Fruit fly (Drosophila melanogaster) whole organism, pupa: ENCODE data around the gene indra.
A peak's percentile ranks its signal among the peaks of the same experiment; 100 is the strongest.

ENCODE experiments used
- CG14655 ChIP-seq: fragments of 200-800 bp; sonication (Bioruptor generic); optimal IDR thresholded peaks from 3 replicates; lab custom pipeline; 2017; ENCODE audit warnings: mild to moderate bottlenecking, missing biosample characterization, missing genetic modification reagents, missing genetic modification characterization
- CG4496 ChIP-seq: fragments of 200-800 bp; sonication (Bioruptor generic); IDR thresholded peaks from 3 replicates; pipeline ENCODE4 v1.3.6; 2022; ENCODE audit warnings: missing biosample characterization, missing genetic modification characterization
- EcR ChIP-seq: fragments of 200-800 bp; sonication (Bioruptor generic); optimal IDR thresholded peaks from 3 replicates; lab custom pipeline; 2019; ENCODE audit warnings: missing biosample characterization, missing genetic modification characterization, mild to moderate bottlenecking, moderate library complexity, missing genetic modification reagents
- Ets98B ChIP-seq: fragments of 200-800 bp; sonication (Bioruptor generic); IDR thresholded peaks from 2 replicates; pipeline ENCODE4 v1.3.6; 2022; ENCODE audit warnings: missing biosample characterization, missing genetic modification characterization
- Pif1B ChIP-seq: fragments of 200-800 bp; sonication (Bioruptor generic); optimal IDR thresholded peaks from 3 replicates; lab custom pipeline; 2016; ENCODE audit warnings: missing biosample characterization, missing genetic modification characterization

dm6 chr3L:1370939-1371338 is 28.7 kb upstream of the indra start:
- TF ChIP-seq Pif1B: no peak
- peak; percentile 6 for TF ChIP-seq CG14655 (GFP tag; lab: Kevin White, UChicago)
- 0 out of 3 replicates have a peak, but pooled peaks have one; percentile 28 for TF ChIP-seq CG4496
- no peak for TF ChIP-seq EcR (GFP tag; lab: Kevin White, UChicago)
- peak; percentile 69 for TF ChIP-seq Ets98B
